Worm (Caenorhabditis elegans) whole organism, L4/young adult: Measurements from ENCODE around the gene Y54G2A.76.
"Not testable (repeated sequence)": the region's sequence is repeated elsewhere in the genome, so short reads cannot be mapped to it uniquely, and the experiment has no call there.

ENCODE experiments used
- W03F9.2 ChIP-seq: fragments of 150-350 bp; optimal IDR thresholded peaks from 2 replicates; lab custom pipeline; 2014; ENCODE audit warnings: missing biosample characterization, missing genetic modification characterization
- dao-5 ChIP-seq: sonication (generic microtip); optimal IDR thresholded peaks from 2 replicates; lab custom pipeline; 2016; ENCODE audit warnings: missing genotype, missing genetic modification characterization, moderate library complexity, missing compliant biosample characterization
- him-1 ChIP-seq: sonication (generic microtip); optimal IDR thresholded peaks from 2 replicates; lab custom pipeline; 2016; ENCODE audit warnings: missing genotype, missing genetic modification reagents, missing genetic modification characterization, missing compliant biosample characterization

ce11 chrIV:2777841-2778240 is 31.4 kb upstream of the Y54G2A.76 start, which contains the start of gene Y54G2A.72:
- not testable (repeated sequence) for TF ChIP-seq W03F9.2, him-1, dao-5 (tag; lab: Kevin White, UChicago)
